Worm (Caenorhabditis elegans) whole organism, L4 larva: ENCODE data around the gene tag-275.

ENCODE experiments used
- D1046.2 ChIP-seq: fragments of 200-800 bp; sonication (Bioruptor generic); IDR thresholded peaks from 2 replicates; pipeline ENCODE4 v1.3.6; 2022; ENCODE audit warnings: missing genetic modification characterization, missing compliant biosample characterization
- F37D6.2 ChIP-seq: sonication (generic microtip); optimal IDR thresholded peaks from 2 replicates; lab custom pipeline; 2016; ENCODE audit warnings: mild to moderate bottlenecking, missing genetic modification characterization, missing compliant biosample characterization
- R02D3.7 ChIP-seq: fragments of 150-350 bp; sonication (generic microtip); optimal IDR thresholded peaks from 3 replicates; lab custom pipeline; 2014; ENCODE audit warnings: missing biosample characterization, missing genetic modification characterization
- T20F7.1 ChIP-seq: fragments of 200-800 bp; sonication (Bioruptor generic); optimal IDR thresholded peaks from 2 replicates; lab custom pipeline; 2018; ENCODE audit warnings: mild to moderate bottlenecking, missing genetic modification characterization, missing compliant biosample characterization
- T26A8.4 ChIP-seq: fragments of 200-800 bp; sonication (Bioruptor generic); IDR thresholded peaks from 2 replicates; pipeline ENCODE4 v1.3.6; 2022; ENCODE audit warnings: missing genetic modification characterization, missing compliant biosample characterization
- Y48G9A.11 ChIP-seq: fragments of 200-800 bp; sonication (Bioruptor generic); IDR thresholded peaks from 2 replicates; pipeline ENCODE4 v1.3.6; 2022; ENCODE audit warnings: missing genetic modification reagents, missing genetic modification characterization, missing compliant biosample characterization
- ZK337.2 ChIP-seq: fragments of 200-800 bp; sonication (Bioruptor generic); IDR thresholded peaks from 2 replicates; pipeline ENCODE4 v1.3.6; 2022; ENCODE audit warnings: missing genetic modification reagents, missing genetic modification characterization, missing compliant biosample characterization
- aha-1 ChIP-seq: fragments of 150-350 bp; peaks from one replicate; lab custom pipeline; 2014; ENCODE audit warnings: missing biosample characterization, missing genetic modification characterization
- arid-1 ChIP-seq: fragments of 200-800 bp; sonication (Bioruptor generic); conservative IDR thresholded peaks from 2 replicates; pipeline ENCODE4 v1.3.6; 2022; ENCODE audit warnings: missing genetic modification reagents, missing genetic modification characterization, missing compliant biosample characterization
- ceh-32 ChIP-seq: sonication (generic microtip); optimal IDR thresholded peaks from 2 replicates; lab custom pipeline; 2016; ENCODE audit warnings: mild to moderate bottlenecking, missing genetic modification characterization, missing compliant biosample characterization; ENCODE audit not compliant: poor library complexity
- ceh-62 ChIP-seq: sonication (generic microtip); optimal IDR thresholded peaks from 2 replicates; lab custom pipeline; 2017; ENCODE audit warnings: missing biosample characterization, missing genetic modification characterization
- cey-2 ChIP-seq: sonication (generic microtip); optimal IDR thresholded peaks from 3 replicates; lab custom pipeline; 2017; ENCODE audit warnings: missing genetic modification characterization, mild to moderate bottlenecking, missing compliant biosample characterization, antibody characterized with exemption, borderline replicate concordance; ENCODE audit not compliant: insufficient read depth
- daf-16 ChIP-seq, 3 experiments: sonication (generic microtip); optimal IDR thresholded peaks; 2 replicates each; lab custom pipeline; 2016 to 2017; ENCODE audit warnings: missing genetic modification characterization in 3 of 3, missing genetic modification reagents in 3 of 3, mild to moderate bottlenecking in 2 of 3, missing compliant biosample characterization in 2 of 3, missing biosample characterization in 1 of 3, moderate library complexity in 1 of 3
- daf-19 ChIP-seq: fragments of 200-800 bp; sonication (Bioruptor generic); conservative IDR thresholded peaks from 2 replicates; pipeline ENCODE4 v1.3.6; 2022; ENCODE audit warnings: missing genetic modification characterization, missing compliant biosample characterization
- dve-1 ChIP-seq: sonication (generic microtip); optimal IDR thresholded peaks from 2 replicates; lab custom pipeline; 2017; ENCODE audit warnings: antibody characterized with exemption, mild to moderate bottlenecking, missing genetic modification characterization, missing compliant biosample characterization; ENCODE audit not compliant: insufficient read depth
- egl-43 ChIP-seq: fragments of 200-800 bp; sonication (Bioruptor generic); IDR thresholded peaks from 2 replicates; pipeline ENCODE4 v1.3.6; 2022; ENCODE audit warnings: missing genetic modification reagents, missing genetic modification characterization, missing compliant biosample characterization
- hif-1 ChIP-seq, 2 experiments: sonication (generic microtip); optimal IDR thresholded peaks; 2 replicates each; lab custom pipeline; 2016 to 2017; ENCODE audit warnings: missing compliant biosample characterization in 2 of 2, missing genetic modification characterization in 2 of 2, missing genetic modification reagents in 2 of 2, missing genotype in 2 of 2, mild to moderate bottlenecking in 1 of 2
- hlh-11 ChIP-seq: fragments of 200-800 bp; sonication (Bioruptor generic); optimal IDR thresholded peaks from 2 replicates; lab custom pipeline; 2018; ENCODE audit warnings: mild to moderate bottlenecking, missing genetic modification characterization, missing compliant biosample characterization
- hmg-1.1 ChIP-seq: fragments of 200-800 bp; sonication (Bioruptor generic); IDR thresholded peaks from 2 replicates; pipeline ENCODE4 v1.3.6; 2022; ENCODE audit warnings: missing genetic modification reagents, missing genetic modification characterization, missing compliant biosample characterization
- lin-15B ChIP-seq: fragments of 150-350 bp; sonication (generic microtip); optimal IDR thresholded peaks from 3 replicates; lab custom pipeline; 2014; ENCODE audit warnings: missing biosample characterization, missing genetic modification characterization
- lin-29 ChIP-seq: fragments of 200-800 bp; sonication (Bioruptor generic); IDR thresholded peaks from 2 replicates; pipeline ENCODE4 v1.3.6; 2022; ENCODE audit warnings: missing genetic modification reagents, missing genetic modification characterization, missing compliant biosample characterization
- lin-38 ChIP-seq: fragments of 200-800 bp; sonication (Bioruptor generic); IDR thresholded peaks from 2 replicates; pipeline ENCODE4 v1.3.6; 2022; ENCODE audit warnings: missing genetic modification reagents, missing genetic modification characterization, missing compliant biosample characterization
- lin-39 ChIP-seq: fragments of 150-350 bp; optimal IDR thresholded peaks from 2 replicates; lab custom pipeline; 2014; ENCODE audit warnings: missing biosample characterization, missing genetic modification reagents, missing genetic modification characterization
- lsy-2 ChIP-seq, 2 experiments: fragments of 150-350 bp in 1 of 2; sonication (generic microtip) in 1 of 2; optimal IDR thresholded peaks; 2 replicates each; lab custom pipeline; 2014 to 2017; ENCODE audit warnings: missing biosample characterization in 2 of 2, missing genetic modification characterization in 2 of 2
- mdt-29 ChIP-seq: fragments of 200-800 bp; sonication (Bioruptor generic); IDR thresholded peaks from 2 replicates; pipeline ENCODE4 v1.3.6; 2022; ENCODE audit warnings: missing genetic modification reagents, missing genetic modification characterization, missing compliant biosample characterization
- mep-1 ChIP-seq: fragments of 150-350 bp; sonication (generic microtip); optimal IDR thresholded peaks from 3 replicates; lab custom pipeline; 2014; ENCODE audit warnings: missing biosample characterization, missing genetic modification characterization
- mes-2 ChIP-seq: sonication (generic microtip); optimal IDR thresholded peaks from 2 replicates; lab custom pipeline; 2016; ENCODE audit warnings: missing genotype, mild to moderate bottlenecking, missing genetic modification characterization, missing compliant biosample characterization; ENCODE audit not compliant: poor library complexity, severe bottlenecking
- nhr-11 ChIP-seq: fragments of 150-350 bp; optimal IDR thresholded peaks from 2 replicates; lab custom pipeline; 2014; ENCODE audit warnings: missing biosample characterization, missing genetic modification characterization
- nhr-25 ChIP-seq: sonication (generic microtip); optimal IDR thresholded peaks from 2 replicates; lab custom pipeline; 2017; ENCODE audit warnings: missing genetic modification characterization, mild to moderate bottlenecking, missing compliant biosample characterization, antibody characterized with exemption, moderate library complexity, borderline replicate concordance; ENCODE audit not compliant: insufficient read depth
- nhr-28 ChIP-seq: fragments of 150-350 bp; optimal IDR thresholded peaks from 2 replicates; lab custom pipeline; 2014; ENCODE audit warnings: missing biosample characterization, missing genetic modification characterization
- nhr-41 ChIP-seq: fragments of 200-800 bp; sonication (Bioruptor generic); IDR thresholded peaks from 2 replicates; pipeline ENCODE4 v1.3.6; 2022; ENCODE audit warnings: missing genetic modification reagents, missing genetic modification characterization, missing compliant biosample characterization
- nhr-77 ChIP-seq: fragments of 150-350 bp; optimal IDR thresholded peaks from 2 replicates; lab custom pipeline; 2014; ENCODE audit warnings: missing biosample characterization, missing genetic modification characterization
- pqm-1 ChIP-seq: sonication (generic microtip); optimal IDR thresholded peaks from 2 replicates; lab custom pipeline; 2017; ENCODE audit warnings: missing biosample characterization, missing genetic modification characterization
- saeg-2 ChIP-seq: fragments of 200-800 bp; sonication (Bioruptor generic); IDR thresholded peaks from 2 replicates; pipeline ENCODE4 v1.3.6; 2022; ENCODE audit warnings: missing genetic modification reagents, missing genetic modification characterization, missing compliant biosample characterization
- snpc-1.2 ChIP-seq: fragments of 200-800 bp; sonication (Bioruptor generic); IDR thresholded peaks from 2 replicates; pipeline ENCODE4 v1.3.6; 2022; ENCODE audit warnings: missing genetic modification reagents, missing genetic modification characterization, missing compliant biosample characterization
- unc-39 ChIP-seq: sonication (generic microtip); optimal IDR thresholded peaks from 2 replicates; lab custom pipeline; 2017; ENCODE audit warnings: missing biosample characterization, missing genetic modification characterization
- zfp-2 ChIP-seq: sonication (generic microtip); optimal IDR thresholded peaks from 2 replicates; lab custom pipeline; 2016; ENCODE audit warnings: mild to moderate bottlenecking, missing genetic modification characterization, missing compliant biosample characterization
- zfp-3 ChIP-seq: fragments of 200-800 bp; sonication (Bioruptor generic); conservative IDR thresholded peaks from 2 replicates; pipeline ENCODE4 v1.3.6; 2022; ENCODE audit warnings: missing genetic modification reagents, missing genetic modification characterization, missing compliant biosample characterization
- ztf-7 ChIP-seq: fragments of 150-350 bp; optimal IDR thresholded peaks from 2 replicates; lab custom pipeline; 2014; ENCODE audit warnings: missing biosample characterization, missing genetic modification characterization

The tag-275 gene

ce11 chrX:6097551-6097950, 52.8 kb downstream of the tag-275 start, which contains the start of gene C15H9.4 (continued):
- peak; percentile 21; the same call in 1 of the 2 replicates for TF ChIP-seq T26A8.4 (GFP tag; lab: Robert Waterston, UW)
- no peak for TF ChIP-seq daf-19
- TF ChIP-seq unc-39 (tag; lab: Kevin White, UChicago), result no peak
- peak; percentile 25; the same call in 1 of the 2 replicates for TF ChIP-seq arid-1 (GFP tag; lab: Robert Waterston, UW)
- TF ChIP-seq nhr-77 (tag; lab: Kevin White, UChicago), result no peak
- TF ChIP-seq T20F7.1 (GFP tag; lab: Kevin White, UChicago), result no peak
- no peak for TF ChIP-seq saeg-2 (GFP tag; lab: Robert Waterston, UW)
- TF ChIP-seq hif-1 (tag; optimal IDR thresholded peaks at IDR 0.05; lab: Kevin White, UChicago), result peak in 1 of 2 experiments; percentile 31
- TF ChIP-seq lin-29, result no peak
- TF ChIP-seq ztf-7 (tag; lab: Kevin White, UChicago), result no peak
- 0 out of 2 replicates have a peak, but pooled peaks have one; percentile 17 for TF ChIP-seq egl-43
- TF ChIP-seq, all 104 proteins: peak for 20

- TF ChIP-seq nhr-28 (tag; lab: Kevin White, UChicago), result peak; percentile 33
- TF ChIP-seq lin-39, result no peak
- TF ChIP-seq snpc-1.2 (GFP tag; lab: Robert Waterston, UW), result no peak
- peak; percentile 43 for TF ChIP-seq aha-1
- no peak for TF ChIP-seq nhr-41 (GFP tag; lab: Robert Waterston, UW)
- TF ChIP-seq hmg-1.1 (GFP tag; lab: Robert Waterston, UW), result no peak
- TF ChIP-seq lin-38 (GFP tag; lab: Robert Waterston, UW), result peak; percentile 49
- TF ChIP-seq pqm-1 (tag; lab: Kevin White, UChicago), result peak; percentile 38
- no peak for TF ChIP-seq saeg-2 (GFP tag; lab: Robert Waterston, UW)
- no peak for TF ChIP-seq zfp-3 (GFP tag; lab: Robert Waterston, UW)
- TF ChIP-seq T26A8.4 (GFP tag; lab: Robert Waterston, UW), result peak; percentile 48; the same call in 1 of the 2 replicates
- peak; percentile 56 for TF ChIP-seq dve-1
- no peak for TF ChIP-seq daf-16 (GFP tag; optimal IDR thresholded peaks at IDR 0.05; lab: Kevin White, UChicago)
- peak; percentile 93 for TF ChIP-seq daf-16 (tag; optimal IDR thresholded peaks at IDR 0.05; lab: Kevin White, UChicago)
- peak; percentile 12 for TF ChIP-seq mep-1
- no peak for TF ChIP-seq R02D3.7
- no peak for TF ChIP-seq ceh-62 (tag; lab: Kevin White, UChicago)
- no peak for TF ChIP-seq ceh-32
- no peak for TF ChIP-seq Y48G9A.11 (GFP tag; lab: Robert Waterston, UW)
- no peak for TF ChIP-seq F37D6.2 (tag; lab: Kevin White, UChicago)
- TF ChIP-seq nhr-25 (tag; lab: Kevin White, UChicago), result no peak
- TF ChIP-seq D1046.2 (GFP tag; lab: Robert Waterston, UW), result no peak
- TF ChIP-seq nhr-11, result no peak
- TF ChIP-seq egl-43, result no peak
- no peak for TF ChIP-seq lin-15B (tag; lab: Kevin White, UChicago)
- no peak for TF ChIP-seq cey-2 (tag; lab: Kevin White, UChicago)
- TF ChIP-seq zfp-2, result no peak
- peak in 1 of 2 experiments; percentile 27 for TF ChIP-seq lsy-2 (tag; optimal IDR thresholded peaks at IDR 0.05; lab: Kevin White, UChicago)
- TF ChIP-seq mes-2, result no peak
- no peak for TF ChIP-seq ZK337.2 (GFP tag; lab: Robert Waterston, UW)
- peak; percentile 47 for TF ChIP-seq hlh-11
- TF ChIP-seq mdt-29 (GFP tag; lab: Robert Waterston, UW), result no peak
These were observed 57.3 kb downstream of the tag-275 start, which contains the start of gene C15H9.5 for ce11 chrX:6093046-6093445. Gene C15H9.5, plus strand, starts transcription at chrX:6093300.
